Worm (Caenorhabditis elegans) whole organism, L1 larva: ENCODE results near the gene F54E2.1.

ENCODE experiments used
- C04F5.9 ChIP-seq: sonication (generic microtip); optimal IDR thresholded peaks from 2 replicates; lab custom pipeline; 2016; ENCODE audit warnings: missing genetic modification characterization, missing compliant biosample characterization
- C34B4.2 ChIP-seq: sonication (generic microtip); optimal IDR thresholded peaks from 2 replicates; lab custom pipeline; 2017; ENCODE audit warnings: mild to moderate bottlenecking, missing genetic modification characterization, missing compliant biosample characterization
- Y116A8C.19 ChIP-seq: sonication (generic microtip); optimal IDR thresholded peaks from 2 replicates; lab custom pipeline; 2016; ENCODE audit warnings: missing compliant biosample characterization, missing genetic modification characterization, borderline replicate concordance
- aha-1 ChIP-seq: fragments of 150-350 bp; optimal IDR thresholded peaks from 2 replicates; lab custom pipeline; 2014; ENCODE audit warnings: missing biosample characterization, missing genetic modification characterization
- aly-2 ChIP-seq: fragments of 150-350 bp; optimal IDR thresholded peaks from 2 replicates; lab custom pipeline; 2014; ENCODE audit warnings: missing biosample characterization, missing genetic modification characterization
- ama-1 ChIP-seq: fragments of 150-350 bp; optimal IDR thresholded peaks from 2 replicates; lab custom pipeline; 2014
- efl-1 ChIP-seq, 4 experiments: fragments of 150-350 bp; optimal IDR thresholded peaks in 3 of 4; peaks in 1 of 4; 1 replicate in 1 of 4; 2 replicates in 3 of 4; lab custom pipeline; 2014; ENCODE audit warnings: missing biosample characterization in 2 of 4, missing genetic modification characterization in 2 of 4, missing genetic modification reagents in 2 of 4
- egl-27 ChIP-seq, 2 experiments: fragments of 150-350 bp in 1 of 2; sonication (generic microtip); optimal IDR thresholded peaks; 3 replicates each; lab custom pipeline; 2017 to 2018; ENCODE audit warnings: missing biosample characterization in 2 of 2, missing genetic modification characterization in 2 of 2, missing genetic modification reagents in 2 of 2
- elt-3 ChIP-seq, 6 experiments: fragments of 150-350 bp in 1 of 6; sonication (generic microtip); optimal IDR thresholded peaks; 2 replicates each; lab custom pipeline; 2017 to 2018; ENCODE audit warnings: missing biosample characterization in 6 of 6, missing genetic modification characterization in 6 of 6, inconsistent platforms in 1 of 6
- ets-5 ChIP-seq: fragments of 200-800 bp; sonication (Bioruptor generic); IDR thresholded peaks from 2 replicates; pipeline ENCODE4 v1.3.6; 2022; ENCODE audit warnings: missing genetic modification characterization, missing compliant biosample characterization
- fkh-8 ChIP-seq: sonication (generic microtip); optimal IDR thresholded peaks from 2 replicates; lab custom pipeline; 2016; ENCODE audit warnings: mild to moderate bottlenecking, missing genetic modification characterization, missing compliant biosample characterization
- hlh-17 ChIP-seq: fragments of 200-800 bp; sonication (Bioruptor generic); optimal IDR thresholded peaks from 2 replicates; lab custom pipeline; 2018; ENCODE audit warnings: missing genetic modification characterization, mild to moderate bottlenecking, missing compliant biosample characterization, moderate library complexity, borderline replicate concordance
- irx-1 ChIP-seq: sonication (generic microtip); optimal IDR thresholded peaks from 2 replicates; lab custom pipeline; 2016; ENCODE audit warnings: missing genetic modification characterization, missing compliant biosample characterization
- jun-1 ChIP-seq: fragments of 150-350 bp; optimal IDR thresholded peaks from 2 replicates; lab custom pipeline; 2014; ENCODE audit warnings: missing biosample characterization, missing genetic modification reagents, missing genetic modification characterization
- lin-14 ChIP-seq: fragments of 200-800 bp; sonication (Bioruptor generic); optimal IDR thresholded peaks from 2 replicates; lab custom pipeline; 2018; ENCODE audit warnings: mild to moderate bottlenecking, missing genetic modification characterization, moderate library complexity, missing compliant biosample characterization
- lin-35 ChIP-seq, 2 experiments: fragments of 150-350 bp; optimal IDR thresholded peaks; 2 replicates each; lab custom pipeline; 2014; ENCODE audit warnings: missing biosample characterization in 2 of 2, missing genetic modification characterization in 2 of 2, missing genetic modification reagents in 2 of 2
- lin-39 ChIP-seq: fragments of 150-350 bp; optimal IDR thresholded peaks from 2 replicates; lab custom pipeline; 2014; ENCODE audit warnings: missing biosample characterization, missing genetic modification reagents, missing genetic modification characterization
- mab-9 ChIP-seq: fragments of 200-800 bp; sonication (Bioruptor generic); IDR thresholded peaks from 2 replicates; pipeline ENCODE4 v1.3.6; 2022; ENCODE audit warnings: missing genetic modification reagents, missing genetic modification characterization, missing compliant biosample characterization
- mef-2 ChIP-seq: fragments of 150-350 bp; optimal IDR thresholded peaks from 2 replicates; lab custom pipeline; 2014; ENCODE audit warnings: missing biosample characterization, missing genetic modification characterization
- mep-1 ChIP-seq: fragments of 150-350 bp; optimal IDR thresholded peaks from 2 replicates; lab custom pipeline; 2014; ENCODE audit warnings: missing biosample characterization, missing genetic modification characterization
- nhr-19 ChIP-seq: fragments of 200-800 bp; sonication (Bioruptor generic); conservative IDR thresholded peaks from 2 replicates; pipeline ENCODE4 v1.3.6; 2022; ENCODE audit warnings: missing genetic modification characterization, missing compliant biosample characterization
- nhr-20 ChIP-seq: sonication (generic microtip); optimal IDR thresholded peaks from 2 replicates; lab custom pipeline; 2016; ENCODE audit warnings: mild to moderate bottlenecking, missing genetic modification characterization, missing compliant biosample characterization
- nhr-47 ChIP-seq: sonication (generic microtip); optimal IDR thresholded peaks from 2 replicates; lab custom pipeline; 2016; ENCODE audit warnings: mild to moderate bottlenecking, missing genetic modification characterization, moderate library complexity, missing compliant biosample characterization
- nhr-71 ChIP-seq: sonication (generic microtip); optimal IDR thresholded peaks from 2 replicates; lab custom pipeline; 2016; ENCODE audit warnings: mild to moderate bottlenecking, missing genetic modification characterization, moderate library complexity, missing compliant biosample characterization
- nhr-84 ChIP-seq: sonication (generic microtip); optimal IDR thresholded peaks from 2 replicates; lab custom pipeline; 2017; ENCODE audit warnings: missing biosample characterization, missing genetic modification characterization
- nhr-90 ChIP-seq: sonication (generic microtip); optimal IDR thresholded peaks from 2 replicates; lab custom pipeline; 2016; ENCODE audit warnings: mild to moderate bottlenecking, missing genetic modification characterization, missing compliant biosample characterization; ENCODE audit not compliant: poor library complexity
- pag-3 ChIP-seq: sonication (generic microtip); optimal IDR thresholded peaks from 2 replicates; lab custom pipeline; 2017; ENCODE audit warnings: missing genetic modification characterization, mild to moderate bottlenecking, missing compliant biosample characterization, antibody characterized with exemption, borderline replicate concordance; ENCODE audit not compliant: insufficient read depth
- rnt-1 ChIP-seq: sonication (generic microtip); optimal IDR thresholded peaks from 2 replicates; lab custom pipeline; 2016; ENCODE audit warnings: mild to moderate bottlenecking, missing genetic modification characterization, moderate library complexity, missing compliant biosample characterization
- snpc-4 ChIP-seq: fragments of 150-350 bp; optimal IDR thresholded peaks from 2 replicates; lab custom pipeline; 2014; ENCODE audit warnings: missing biosample characterization, missing genetic modification characterization
- snu-23 ChIP-seq: sonication (generic microtip); optimal IDR thresholded peaks from 2 replicates; lab custom pipeline; 2016; ENCODE audit warnings: missing genetic modification characterization, missing compliant biosample characterization
- swsn-7 ChIP-seq: sonication (generic microtip); optimal IDR thresholded peaks from 2 replicates; lab custom pipeline; 2016; ENCODE audit warnings: missing genetic modification characterization, missing compliant biosample characterization
- tbx-2 ChIP-seq: sonication (generic microtip); optimal IDR thresholded peaks from 2 replicates; lab custom pipeline; 2016; ENCODE audit warnings: missing genetic modification characterization, missing compliant biosample characterization
- unc-130 ChIP-seq: fragments of 150-350 bp; optimal IDR thresholded peaks from 2 replicates; lab custom pipeline; 2017; ENCODE audit warnings: missing biosample characterization, missing genetic modification characterization, inconsistent platforms
- vab-15 ChIP-seq: sonication (generic microtip); optimal IDR thresholded peaks from 2 replicates; lab custom pipeline; 2017; ENCODE audit warnings: missing genotype, mild to moderate bottlenecking, missing genetic modification characterization, missing compliant biosample characterization
- xbp-1 ChIP-seq: sonication (generic microtip); optimal IDR thresholded peaks from 2 replicates; lab custom pipeline; 2016; ENCODE audit warnings: missing genetic modification characterization, missing compliant biosample characterization
- zag-1 ChIP-seq: fragments of 150-350 bp; optimal IDR thresholded peaks from 2 replicates; lab custom pipeline; 2014; ENCODE audit warnings: missing biosample characterization, missing genetic modification characterization
- zip-4 ChIP-seq: fragments of 200-800 bp; sonication (Bioruptor generic); optimal IDR thresholded peaks from 2 replicates; lab custom pipeline; 2018; ENCODE audit warnings: mild to moderate bottlenecking, missing genetic modification characterization, moderate library complexity, missing compliant biosample characterization
- ztf-11 ChIP-seq, 2 experiments: sonication (generic microtip); optimal IDR thresholded peaks; 2 replicates each; lab custom pipeline; 2016 to 2017; ENCODE audit warnings: missing genetic modification characterization in 2 of 2, missing biosample characterization in 1 of 2, missing compliant biosample characterization in 1 of 2

F54E2.1 gene

ce11 chrV:2800676-2801075, 9.5 kb upstream of the F54E2.1 start:
- no peak for TF ChIP-seq nhr-47 (tag; lab: Kevin White, UChicago)
- TF ChIP-seq C04F5.9 (tag; lab: Kevin White, UChicago), result no peak
- TF ChIP-seq tbx-2, result no peak
- no peak for TF ChIP-seq unc-130 (tag; lab: Kevin White, UChicago)
- no peak for TF ChIP-seq aha-1 (tag; lab: Kevin White, UChicago)
- TF ChIP-seq C34B4.2 (tag; lab: Kevin White, UChicago), result no peak
- no peak for TF ChIP-seq ztf-11 (tag; optimal IDR thresholded peaks at IDR 0.05; lab: Kevin White, UChicago)

- TF ChIP-seq hlh-17 (GFP tag; lab: Kevin White, UChicago) (no peak), nhr-71 (tag; lab: Kevin White, UChicago) (peak; percentile 25), zag-1 (no peak), nhr-20 (tag; lab: Kevin White, UChicago) (no peak), lin-35 (GFP tag; optimal IDR thresholded peaks at IDR 0.05; lab: Kevin White, UChicago) (no peak), xbp-1 (no peak), rnt-1 (tag; lab: Kevin White, UChicago) (peak; percentile 52), fkh-8 (tag; lab: Kevin White, UChicago) (no peak), lin-39 (no peak), lin-14 (GFP tag; lab: Kevin White, UChicago) (peak; percentile 36), mep-1 (tag; lab: Kevin White, UChicago) (no peak)
- TF ChIP-seq, all 84 proteins: peak for 3
Measured at ce11 chrV:2801955-2802354, 8.2 kb upstream of the F54E2.1 start.

- TF ChIP-seq nhr-71 (tag; lab: Kevin White, UChicago), result peak; percentile 20
- TF ChIP-seq Y116A8C.19 (tag; lab: Kevin White, UChicago), result no peak
- TF ChIP-seq lin-39, result no peak
- TF ChIP-seq nhr-90, result no peak
- TF ChIP-seq ama-1, result no peak
- TF ChIP-seq vab-15 (tag; lab: Kevin White, UChicago), result no peak
- no peak for TF ChIP-seq snpc-4 (tag; lab: Kevin White, UChicago)
- no peak for TF ChIP-seq aly-2
- TF ChIP-seq swsn-7, result no peak
- no peak for TF ChIP-seq egl-27 (tag; optimal IDR thresholded peaks at IDR 0.05; lab: Kevin White, UChicago)
- no peak for TF ChIP-seq hlh-17 (GFP tag; lab: Kevin White, UChicago)
- peak; percentile 71 for TF ChIP-seq lin-14 (GFP tag; lab: Kevin White, UChicago)
- peak; percentile 59 for TF ChIP-seq rnt-1 (tag; lab: Kevin White, UChicago)
- peak; percentile 4 for TF ChIP-seq snu-23 (GFP tag; lab: Kevin White, UChicago)
- TF ChIP-seq jun-1 (tag; lab: Kevin White, UChicago), result no peak
- no peak for TF ChIP-seq mep-1 (tag; lab: Kevin White, UChicago)
- TF ChIP-seq mef-2, result no peak
- TF ChIP-seq zip-4 (GFP tag; lab: Kevin White, UChicago), result no peak
- TF ChIP-seq nhr-84 (tag; lab: Kevin White, UChicago), result no peak
- no peak for TF ChIP-seq irx-1 (tag; lab: Kevin White, UChicago)
- no peak for TF ChIP-seq elt-3 (tag; optimal IDR thresholded peaks at IDR 0.05; lab: Kevin White, UChicago)
- TF ChIP-seq pag-3 (tag; lab: Kevin White, UChicago), result no peak
- TF ChIP-seq nhr-19 (GFP tag; lab: Robert Waterston, UW), result peak; percentile 11; the same call in 1 of the 2 replicates
- no peak for TF ChIP-seq efl-1 (optimal IDR thresholded peaks at IDR 0.05; lab: Kevin White, UChicago)
- TF ChIP-seq efl-1 (GFP tag; optimal IDR thresholded peaks at IDR 0.05 in 1 of 2; lab: Kevin White, UChicago), result peak in 1 of 2 experiments; percentile 81
- peak; percentile 27 for TF ChIP-seq unc-130 (tag; lab: Kevin White, UChicago)
- no peak for TF ChIP-seq mab-9 (GFP tag; lab: Robert Waterston, UW)
- TF ChIP-seq ets-5 (GFP tag; lab: Robert Waterston, UW), result no peak
Measured at ce11 chrV:2803258-2803657, 6.9 kb upstream of the F54E2.1 start.
